Fruit fly (Drosophila melanogaster): ENCODE data around the gene TSG101.
A peak's percentile ranks its signal among the peaks of the same experiment; 100 is the strongest.

TSG101 gene

DNA sequence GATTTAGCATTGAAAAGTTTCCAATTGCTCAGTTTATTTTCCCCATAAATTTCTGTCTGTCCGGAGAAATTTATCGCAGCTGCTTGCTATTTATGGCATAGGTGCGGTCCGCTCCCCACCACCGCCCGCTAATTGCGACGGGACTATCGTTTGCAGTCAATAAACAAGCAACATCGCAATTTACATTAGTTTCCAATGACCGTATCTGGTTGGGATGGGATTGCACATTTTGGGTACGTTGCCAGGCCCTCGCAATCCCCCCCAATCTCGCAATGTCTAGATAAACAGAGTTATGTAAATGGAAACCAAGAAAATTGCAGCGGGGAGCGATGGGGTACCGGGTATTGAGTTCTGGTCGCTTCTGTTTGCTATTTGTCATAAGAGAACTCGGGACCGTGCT lies 37.5 kb upstream of the TSG101 start, which contains the start of gene nudC (continued):
- TF ChIP-seq dimm (GFP tag; IDR thresholded peaks at IDR 0.05) (no peak), hb (GFP tag; IDR thresholded peaks at IDR 0.05; ENCODE audit: partially characterized antibody) (no peak), CG10209 (GFP tag; optimal IDR thresholded peaks at IDR 0.05) (no peak), GATAe (GFP tag; conservative IDR thresholded peaks at IDR 0.05) (no peak), btn (GFP tag; optimal IDR thresholded peaks at IDR 0.05) (no peak), CG11560 (tag; IDR thresholded peaks at IDR 0.05) (no peak), mirr (GFP tag; optimal IDR thresholded peaks at IDR 0.05) (peak; percentile 5), CG6765 (GFP tag; optimal IDR thresholded peaks at IDR 0.05) (no peak), CkIIα-i1 (GFP tag; IDR thresholded peaks at IDR 0.05) (no peak), Side (GFP tag; optimal IDR thresholded peaks at IDR 0.05) (no peak), esg (GFP tag; conservative IDR thresholded peaks at IDR 0.05) (no peak), Mad (GFP tag; optimal IDR thresholded peaks at IDR 0.05) (no peak), Ravus (GFP tag; IDR thresholded peaks at IDR 0.05) (no peak), CG3726 (GFP tag; IDR thresholded peaks at IDR 0.05) (no peak), CG7372 (GFP tag; IDR thresholded peaks at IDR 0.05) (no peak), CTCF (GFP tag; optimal IDR thresholded peaks at IDR 0.05) (no peak), sim (GFP tag; IDR thresholded peaks at IDR 0.05) (no peak), pho (GFP tag; optimal IDR thresholded peaks at IDR 0.05) (no peak), amos (GFP tag; IDR thresholded peaks at IDR 0.05; ENCODE audit: partially characterized antibody) (no peak), zfh1 (GFP tag; IDR thresholded peaks at IDR 0.05) (no peak), Scr (GFP tag; IDR thresholded peaks at IDR 0.05; ENCODE audit: partially characterized antibody) (no peak), lov (optimal IDR thresholded peaks at IDR 0.05) (no peak), lov (GFP tag; IDR thresholded peaks at IDR 0.05) (no peak), tap (tag; optimal IDR thresholded peaks at IDR 0.05) (no peak), CG12071 (GFP tag; optimal IDR thresholded peaks at IDR 0.05) (no peak), jigr1 (GFP tag; IDR thresholded peaks at IDR 0.05) (no peak), CG8290 (GFP tag; optimal IDR thresholded peaks at IDR 0.05) (no peak), CG8290 (tag; optimal IDR thresholded peaks at IDR 0.05) (peak in 1 of 2 experiments; percentile 6), aop (GFP tag; IDR thresholded peaks at IDR 0.05) (no peak), Sry-δ (GFP tag; optimal IDR thresholded peaks at IDR 0.05) (no peak), Med (GFP tag) (peak; percentile 50), CG9437 (GFP tag; optimal IDR thresholded peaks at IDR 0.05) (no peak), nmo (GFP tag; optimal IDR thresholded peaks at IDR 0.05) (no peak), Pdp1 (GFP tag; optimal IDR thresholded peaks at IDR 0.05) (peak in 1 of 2 experiments; percentile 69), slp2 (GFP tag; optimal IDR thresholded peaks at IDR 0.05) (no peak), br (optimal IDR thresholded peaks at IDR 0.05) (no peak), abd-A (tag; optimal IDR thresholded peaks at IDR 0.05) (no peak), maf-S (GFP tag; optimal IDR thresholded peaks at IDR 0.05) (no peak), tna (GFP tag; IDR thresholded peaks at IDR 0.05; ENCODE audit: partially characterized antibody) (no peak), BtbVII (GFP tag; optimal IDR thresholded peaks at IDR 0.05) (no peak), lbe (GFP tag; optimal IDR thresholded peaks at IDR 0.05) (no peak), CG7556 (GFP tag; optimal IDR thresholded peaks at IDR 0.05) (no peak), CG8359 (GFP tag; optimal IDR thresholded peaks at IDR 0.05; ENCODE audit: borderline replicate concordance) (no peak), Atf-2 (GFP tag; optimal IDR thresholded peaks at IDR 0.05) (no peak), Fer2 (tag; optimal IDR thresholded peaks at IDR 0.05) (no peak), CG10274 (GFP tag; optimal IDR thresholded peaks at IDR 0.05) (no peak), CG2129 (GFP tag; IDR thresholded peaks at IDR 0.05; ENCODE audit: partially characterized antibody) (no peak), pan (optimal IDR thresholded peaks at IDR 0.05) (no peak), pan (GFP tag; optimal IDR thresholded peaks at IDR 0.05 in 1 of 2, IDR thresholded peaks at IDR 0.05 in 1 of 2) (no peak), Hand (GFP tag; optimal IDR thresholded peaks at IDR 0.05) (no peak), Hsf (GFP tag; optimal IDR thresholded peaks at IDR 0.05) (no peak), Dp (GFP tag; optimal IDR thresholded peaks at IDR 0.05) (no peak), CG1603 (tag; optimal IDR thresholded peaks at IDR 0.05) (no peak), CG17385 (GFP tag; optimal IDR thresholded peaks at IDR 0.05) (no peak)
